Fruit fly (Drosophila melanogaster) whole organism, wandering third instar larva: Measurements from ENCODE around the gene Ir94f.

Experiments
- Abd-B ChIP-seq: fragments of >200 bp; optimal IDR thresholded peaks from 2 replicates; lab custom pipeline; 2017; ENCODE audit warnings: missing biosample characterization, missing genetic modification characterization
- CG32264 ChIP-seq: fragments of 200-800 bp; sonication (Bioruptor generic); optimal IDR thresholded peaks from 2 replicates; lab custom pipeline; 2016; ENCODE audit warnings: missing biosample characterization, missing genetic modification characterization
- CrebA ChIP-seq: fragments of 200-800 bp; sonication (Bioruptor generic); optimal IDR thresholded peaks from 2 replicates; lab custom pipeline; 2016; ENCODE audit warnings: missing biosample characterization, mild to moderate bottlenecking, missing genetic modification characterization, borderline replicate concordance
- Dfd ChIP-seq: fragments of >200 bp; optimal IDR thresholded peaks from 2 replicates; lab custom pipeline; 2017; ENCODE audit warnings: missing biosample characterization, missing genetic modification characterization
- Dif ChIP-seq: fragments of 200-275, 200-300 bp; sonication (Bioruptor generic); optimal IDR thresholded peaks from 2 replicates; lab custom pipeline; 2018; ENCODE audit warnings: missing biosample characterization, missing genetic modification characterization; ENCODE audit not compliant: partially characterized antibody
- GATAd ChIP-seq: sonication (Bioruptor generic); optimal IDR thresholded peaks from 2 replicates; lab custom pipeline; 2016; ENCODE audit warnings: missing biosample characterization, missing genetic modification characterization
- HLH106 ChIP-seq: fragments of 200-800 bp; optimal IDR thresholded peaks from 3 replicates; lab custom pipeline; 2019; ENCODE audit warnings: missing biosample characterization, mild to moderate bottlenecking, missing genetic modification characterization, moderate library complexity
- Hnf4 ChIP-seq: fragments of 200-800 bp; sonication (Bioruptor generic); optimal IDR thresholded peaks from 2 replicates; lab custom pipeline; 2016; ENCODE audit warnings: missing biosample characterization, mild to moderate bottlenecking, missing genetic modification characterization
- Hr78 ChIP-seq: fragments of >200 bp; optimal IDR thresholded peaks from 2 replicates; lab custom pipeline; 2017; ENCODE audit warnings: missing biosample characterization, missing genetic modification characterization
- Jra ChIP-seq: sonication (Bioruptor generic); optimal IDR thresholded peaks from 2 replicates; lab custom pipeline; 2016; ENCODE audit warnings: missing biosample characterization, missing genetic modification characterization
- Rel ChIP-seq, 2 experiments: fragments of 200-800 bp; sonication (Bioruptor generic) in 1 of 2; optimal IDR thresholded peaks; 2 replicates in 1 of 2; 3 replicates in 1 of 2; lab custom pipeline; 2016 to 2019; ENCODE audit warnings: mild to moderate bottlenecking in 2 of 2, missing biosample characterization in 2 of 2, missing genetic modification characterization in 2 of 2, moderate library complexity in 1 of 2
- br ChIP-seq: fragments of 200-800 bp; sonication (Bioruptor generic); optimal IDR thresholded peaks from 2 replicates; lab custom pipeline; 2016; ENCODE audit warnings: missing biosample characterization, missing genetic modification characterization
- brk ChIP-seq: fragments of 200-800 bp; sonication (Bioruptor generic); optimal IDR thresholded peaks from 2 replicates; lab custom pipeline; 2016; ENCODE audit warnings: missing biosample characterization, mild to moderate bottlenecking, missing genetic modification characterization
- dl ChIP-seq, 2 experiments: fragments of 175-275, 200-275 bp in 1 of 2; fragments of 200-275 bp in 1 of 2; sonication (Bioruptor generic); optimal IDR thresholded peaks; lab custom pipeline; 2018; ENCODE audit warnings: mild to moderate bottlenecking in 2 of 2, missing biosample characterization in 2 of 2, missing genetic modification characterization in 2 of 2, moderate library complexity in 2 of 2; ENCODE audit not compliant: partially characterized antibody in 2 of 2, insufficient read depth in 1 of 2
- dmrt93B ChIP-seq: fragments of 200-800 bp; sonication (Bioruptor generic); optimal IDR thresholded peaks from 2 replicates; lab custom pipeline; 2018; ENCODE audit warnings: missing biosample characterization, mild to moderate bottlenecking, missing genetic modification characterization
- dsf ChIP-seq: sonication (Bioruptor generic); optimal IDR thresholded peaks from 2 replicates; lab custom pipeline; 2016; ENCODE audit warnings: missing biosample characterization, missing genetic modification characterization, borderline replicate concordance
- ey ChIP-seq: fragments of 200-800 bp; sonication (Bioruptor generic); optimal IDR thresholded peaks from 2 replicates; lab custom pipeline; 2016; ENCODE audit warnings: missing biosample characterization, missing genetic modification characterization
- foxo ChIP-seq, 2 experiments: fragments of 200-800 bp; sonication (Bioruptor generic); optimal IDR thresholded peaks; 2 replicates in 1 of 2; 3 replicates in 1 of 2; lab custom pipeline; 2016 to 2017; ENCODE audit warnings: missing biosample characterization in 2 of 2, missing genetic modification characterization in 2 of 2
- h ChIP-seq: fragments of 200-800 bp; sonication (Bioruptor generic); optimal IDR thresholded peaks from 3 replicates; lab custom pipeline; 2016; ENCODE audit warnings: missing biosample characterization, mild to moderate bottlenecking, missing genetic modification characterization
- jim ChIP-seq: fragments of 175-275, 200-325 bp; sonication (Bioruptor generic); optimal IDR thresholded peaks from 2 replicates; lab custom pipeline; 2016; ENCODE audit warnings: missing biosample characterization, mild to moderate bottlenecking, missing genetic modification characterization
- lola ChIP-seq: fragments of >200 bp; optimal IDR thresholded peaks from 2 replicates; lab custom pipeline; 2017; ENCODE audit warnings: missing biosample characterization, missing genetic modification characterization
- pan ChIP-seq: fragments of >200 bp; optimal IDR thresholded peaks from 2 replicates; lab custom pipeline; 2017
- rgr ChIP-seq: fragments of 200-800 bp; sonication (Bioruptor generic); optimal IDR thresholded peaks from 3 replicates; lab custom pipeline; 2016; ENCODE audit warnings: missing biosample characterization, mild to moderate bottlenecking, missing genetic modification characterization
- sage ChIP-seq: fragments of 200-800 bp; sonication (Bioruptor generic); optimal IDR thresholded peaks from 2 replicates; lab custom pipeline; 2016; ENCODE audit warnings: missing biosample characterization, mild to moderate bottlenecking, missing genetic modification characterization
- tai ChIP-seq: sonication (Bioruptor generic); optimal IDR thresholded peaks from 2 replicates; lab custom pipeline; 2016; ENCODE audit warnings: missing biosample characterization, missing genetic modification characterization
- woc ChIP-seq: sonication (Bioruptor generic); optimal IDR thresholded peaks from 2 replicates; lab custom pipeline; 2016; ENCODE audit warnings: missing biosample characterization, mild to moderate bottlenecking, missing genetic modification characterization

The Ir94f gene

dm6 chr3R:23481249-23481915 lies at the start of gene Ir94f:
Gene Ir94f, plus strand, starts transcription at chr3R:23481865.
- no peak for TF ChIP-seq rgr
- no peak for TF ChIP-seq dsf (GFP tag; lab: Kevin White, UChicago)
- no peak for TF ChIP-seq Rel (GFP tag; optimal IDR thresholded peaks at IDR 0.05; lab: Kevin White, UChicago)
- TF ChIP-seq Rel (tag; optimal IDR thresholded peaks at IDR 0.05; lab: Kevin White, UChicago): no peak
- no peak for TF ChIP-seq ey (GFP tag; lab: Kevin White, UChicago)
- TF ChIP-seq woc: no peak
- TF ChIP-seq brk: no peak
- no peak for TF ChIP-seq pan (lab: Kevin White, UChicago)
- TF ChIP-seq HLH106 (tag; lab: Kevin White, UChicago): no peak
- no peak for TF ChIP-seq h (GFP tag; lab: Kevin White, UChicago)
- no peak for TF ChIP-seq Hr78 (GFP tag; lab: Kevin White, UChicago)

dm6 chr3R:23438184-23438787 lies 43.4 kb upstream of the Ir94f start:
- TF ChIP-seq Hnf4 (GFP tag; lab: Kevin White, UChicago): no peak
- TF ChIP-seq foxo (GFP tag; optimal IDR thresholded peaks at IDR 0.05; lab: Kevin White, UChicago): no peak
- no peak for TF ChIP-seq tai (GFP tag; lab: Kevin White, UChicago)
- no peak for TF ChIP-seq Jra (GFP tag; lab: Kevin White, UChicago)
- TF ChIP-seq dmrt93B: no peak
- no peak for TF ChIP-seq lola (GFP tag; lab: Kevin White, UChicago)
- no peak for TF ChIP-seq dsf (GFP tag; lab: Kevin White, UChicago)
- TF ChIP-seq pan (lab: Kevin White, UChicago): no peak
- no peak for TF ChIP-seq Abd-B (GFP tag; lab: Kevin White, UChicago)
- TF ChIP-seq, all 38 proteins: peak for 0

DNA sequence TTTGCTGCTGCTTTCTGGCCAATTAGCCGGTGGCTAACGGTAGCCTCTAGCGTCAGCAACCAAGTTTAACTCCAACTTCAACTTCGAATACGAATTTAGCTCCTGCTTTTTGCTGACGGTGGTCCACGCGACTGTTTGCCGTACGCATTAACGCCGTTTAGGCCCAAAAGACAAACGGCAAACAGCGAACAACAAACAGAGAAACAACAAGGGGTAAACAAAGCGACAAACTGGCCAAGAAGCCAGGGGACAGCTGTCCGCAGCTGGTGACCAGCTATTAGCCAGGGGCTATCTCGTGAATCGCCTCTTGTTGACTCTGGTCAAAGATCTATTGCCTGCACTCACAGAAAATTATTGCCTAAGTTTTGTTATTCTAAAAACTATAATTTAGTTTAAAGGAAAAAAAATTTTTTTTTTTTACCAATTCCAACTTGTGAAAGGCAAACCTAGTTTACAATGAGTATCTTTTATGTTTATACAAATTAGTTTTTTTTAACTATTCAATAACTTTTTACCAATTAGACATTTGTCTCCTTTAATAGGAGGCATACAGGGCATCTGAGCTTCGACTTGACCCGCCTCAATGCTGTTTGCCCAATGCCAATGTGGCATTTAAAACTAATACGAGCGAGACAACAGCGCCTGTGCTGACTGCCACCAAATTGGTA lies 36.3 kb upstream of the Ir94f start:
- TF ChIP-seq dmrt93B (no peak), foxo (GFP tag; optimal IDR thresholded peaks at IDR 0.05; lab: Kevin White, UChicago) (no peak)

DNA sequence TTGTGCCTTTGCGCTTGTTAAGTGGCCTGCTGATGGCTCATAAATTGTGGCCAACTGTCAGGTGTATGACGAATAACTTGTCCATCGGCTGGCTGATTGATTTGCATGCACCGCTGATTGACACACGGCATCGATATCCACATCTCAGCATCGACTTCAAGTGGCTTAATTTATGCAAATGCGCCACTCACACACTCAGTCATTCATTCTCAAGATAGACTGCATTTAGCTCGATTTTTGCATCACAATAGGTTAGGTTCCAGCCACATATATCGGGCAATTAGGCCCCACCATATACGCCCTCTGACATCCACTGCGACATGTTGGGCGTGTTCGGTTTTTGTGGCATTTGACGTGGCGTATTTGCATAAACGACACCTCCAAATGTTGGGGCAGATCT lies 25.8 kb upstream of the Ir94f start:
- TF ChIP-seq br: no peak
- no peak for TF ChIP-seq jim (GFP tag; lab: Kevin White, UChicago)
- no peak for TF ChIP-seq GATAd (GFP tag; lab: Kevin White, UChicago)
- TF ChIP-seq HLH106 (tag; lab: Kevin White, UChicago): no peak
- TF ChIP-seq Hr78 (GFP tag; lab: Kevin White, UChicago): no peak
- no peak for TF ChIP-seq Dif (GFP tag; lab: Kevin White, UChicago)
- TF ChIP-seq CG32264: no peak
- TF ChIP-seq dmrt93B: no peak
- no peak for TF ChIP-seq Dfd (GFP tag; lab: Kevin White, UChicago)
- no peak for TF ChIP-seq Abd-B (GFP tag; lab: Kevin White, UChicago)
- no peak for TF ChIP-seq sage (GFP tag; lab: Kevin White, UChicago)
- TF ChIP-seq, all 38 proteins: peak for 0

dm6 chr3R:23460667-23461066 lies 21.0 kb upstream of the Ir94f start:
- no peak for TF ChIP-seq woc
- TF ChIP-seq br: no peak
- TF ChIP-seq CrebA: no peak
- no peak for TF ChIP-seq dl (GFP tag; optimal IDR thresholded peaks at IDR 0.05; lab: Kevin White, UChicago; ENCODE audit: insufficient read depth in 1 of 2, partially characterized antibody in 2 of 2)
